Worm (Caenorhabditis elegans) whole organism, L1 larva: Measurements from ENCODE around the gene Y46G5A.28.

ENCODE experiments used
- Y116A8C.19 ChIP-seq: sonication (generic microtip); optimal IDR thresholded peaks from 2 replicates; lab custom pipeline; 2016; ENCODE audit warnings: missing compliant biosample characterization, missing genetic modification characterization, borderline replicate concordance
- elt-3 ChIP-seq, 6 experiments: fragments of 150-350 bp in 1 of 6; sonication (generic microtip); optimal IDR thresholded peaks; 2 replicates each; lab custom pipeline; 2017 to 2018; ENCODE audit warnings: missing biosample characterization in 6 of 6, missing genetic modification characterization in 6 of 6, inconsistent platforms in 1 of 6
- jun-1 ChIP-seq: fragments of 150-350 bp; optimal IDR thresholded peaks from 2 replicates; lab custom pipeline; 2014; ENCODE audit warnings: missing biosample characterization, missing genetic modification reagents, missing genetic modification characterization
- mdl-1 ChIP-seq, 2 experiments: fragments of 150-350 bp; optimal IDR thresholded peaks; 2 replicates each; lab custom pipeline; 2014 to 2017; ENCODE audit warnings: missing biosample characterization in 2 of 2, missing genetic modification characterization in 2 of 2, inconsistent platforms in 1 of 2
- nhr-77 ChIP-seq: fragments of 150-350 bp; optimal IDR thresholded peaks from 2 replicates; lab custom pipeline; 2014; ENCODE audit warnings: missing biosample characterization, missing genetic modification characterization
- nhr-85 ChIP-seq: sonication (generic microtip); peaks from one replicate; lab custom pipeline; 2016; ENCODE audit warnings: missing genetic modification characterization, inconsistent platforms, missing compliant biosample characterization

ce11 chrII:12901025-12901424 lies 50.8 kb downstream of the Y46G5A.28 start, which contains the start of gene clec-65:
- TF ChIP-seq Y116A8C.19 (no peak), mdl-1 (tag; optimal IDR thresholded peaks at IDR 0.05; lab: Kevin White, UChicago) (no peak), elt-3 (tag; optimal IDR thresholded peaks at IDR 0.05; lab: Kevin White, UChicago) (no peak), nhr-77 (tag; lab: Kevin White, UChicago) (no peak), jun-1 (tag; lab: Kevin White, UChicago) (no peak), nhr-85 (tag; lab: Kevin White, UChicago) (no peak)
